Worm (Caenorhabditis elegans): ENCODE measurements around the gene T02H6.3.

T02H6.3 gene

DNA sequence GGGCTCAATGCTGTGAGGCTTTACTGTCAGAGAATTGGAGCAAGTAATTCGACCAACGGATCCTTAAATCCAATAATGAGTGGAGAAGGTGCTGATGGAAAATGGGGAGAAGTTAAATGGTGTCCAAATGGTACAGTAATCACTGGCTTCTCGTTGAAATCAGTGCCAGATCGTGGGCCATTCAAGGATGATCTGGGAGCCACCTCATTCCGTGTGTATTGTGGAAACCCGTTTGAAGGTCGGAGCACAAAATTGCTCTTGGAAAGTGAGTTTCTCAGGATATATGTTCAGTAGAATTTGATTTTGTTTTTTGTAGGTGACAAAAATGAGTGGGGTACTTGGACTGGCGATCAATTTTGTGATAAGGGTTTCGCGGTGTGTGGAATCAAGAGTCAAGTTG lies 15.8 kb upstream of the T02H6.3 start:
- TF ChIP-seq T22C8.4 (GFP tag; IDR thresholded peaks at IDR 0.05) (no peak), ztf-29 (GFP tag; IDR thresholded peaks at IDR 0.05) (no peak)

ce11 chrII:678581-678980 lies 13.1 kb upstream of the T02H6.3 start, which contains the start of gene T02H6.9:
TSS of gene T02H6.9 (plus strand) at chrII:678881.
- TF ChIP-seq klf-2 (GFP tag; conservative IDR thresholded peaks at IDR 0.05): no peak
- TF ChIP-seq med-1 (GFP tag; optimal IDR thresholded peaks at IDR 0.05; ENCODE audit: insufficient read depth): no peak
- TF ChIP-seq flt-1 (GFP tag; IDR thresholded peaks at IDR 0.05): no peak

DNA sequence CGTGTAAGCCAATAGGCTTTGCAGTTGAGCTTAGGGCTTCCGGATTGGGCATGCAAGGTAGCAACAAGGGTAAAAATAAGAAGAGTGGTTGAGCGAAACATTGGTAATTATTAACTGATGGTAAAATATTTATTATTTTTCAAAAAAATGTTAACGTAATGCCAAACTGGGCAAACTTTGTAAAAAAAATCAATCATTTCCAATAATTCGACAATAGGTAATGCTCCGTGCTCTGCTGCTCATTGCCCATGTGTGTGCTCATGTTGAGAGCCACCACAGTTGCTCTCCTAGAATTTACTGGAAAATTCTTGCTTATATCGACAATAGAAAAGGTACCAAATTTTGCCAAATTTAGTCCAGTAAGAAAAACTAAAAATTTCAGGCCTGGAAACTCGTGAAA lies 11.0 kb upstream of the T02H6.3 start, which contains the start of the genes T02H6.10 and T02H6.8:
T02H6.10 (minus strand) TSS at position 101 of the 400 bp plus-strand sequence.
T02H6.8 (plus strand) TSS at position 221 of the 400 bp plus-strand sequence.
- TF ChIP-seq cog-1 (tag; optimal IDR thresholded peaks at IDR 0.05): no peak
- TF ChIP-seq med-1 (GFP tag; optimal IDR thresholded peaks at IDR 0.05; ENCODE audit: insufficient read depth): no peak
- TF ChIP-seq T22C8.4 (GFP tag; IDR thresholded peaks at IDR 0.05): no peak
- TF ChIP-seq ztf-29 (GFP tag; IDR thresholded peaks at IDR 0.05): no peak
- no peak for TF ChIP-seq klf-2 (GFP tag; conservative IDR thresholded peaks at IDR 0.05)
- no peak for TF ChIP-seq ztf-23 (GFP tag; IDR thresholded peaks at IDR 0.05)
- TF ChIP-seq ref-1 (GFP tag; conservative IDR thresholded peaks at IDR 0.05): no peak
- no peak for TF ChIP-seq tab-1 (GFP tag; IDR thresholded peaks at IDR 0.05)
- TF ChIP-seq flt-1 (GFP tag; IDR thresholded peaks at IDR 0.05): no peak

DNA sequence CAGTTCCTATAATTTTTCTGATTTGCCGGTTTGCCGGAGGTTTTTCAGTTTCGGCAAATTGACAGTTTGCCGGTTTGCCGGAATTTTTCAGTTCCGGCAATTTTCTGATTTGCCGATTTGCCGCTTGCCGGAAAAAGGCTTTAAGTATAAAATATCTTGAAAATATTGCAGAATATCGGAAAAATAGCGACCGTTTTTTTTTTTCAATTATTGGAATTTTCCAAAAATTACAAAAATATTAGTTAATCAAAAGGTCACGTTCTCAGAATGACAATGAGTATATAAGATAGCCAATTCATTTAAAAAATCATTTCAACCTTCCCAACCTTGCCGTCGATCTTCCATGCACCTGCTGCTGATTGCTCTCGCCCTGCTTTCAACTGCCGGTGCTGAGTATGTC lies 9.3 kb upstream of the T02H6.3 start, which contains the start of gene T02H6.7:
T02H6.7 (plus strand) TSS at position 301 of the 400 bp plus-strand sequence.
- TF ChIP-seq ztf-29 (GFP tag; IDR thresholded peaks at IDR 0.05): no peak
- TF ChIP-seq flt-1 (GFP tag; IDR thresholded peaks at IDR 0.05): no peak
- TF ChIP-seq ref-1 (GFP tag; conservative IDR thresholded peaks at IDR 0.05): no peak
- TF ChIP-seq tab-1 (GFP tag; IDR thresholded peaks at IDR 0.05): no peak
- TF ChIP-seq klf-2 (GFP tag; conservative IDR thresholded peaks at IDR 0.05): no peak
- TF ChIP-seq cog-1 (tag; optimal IDR thresholded peaks at IDR 0.05): no peak
- no peak for TF ChIP-seq med-1 (GFP tag; optimal IDR thresholded peaks at IDR 0.05; ENCODE audit: insufficient read depth)
- TF ChIP-seq T22C8.4 (GFP tag; IDR thresholded peaks at IDR 0.05): no peak
- TF ChIP-seq ztf-23 (GFP tag; IDR thresholded peaks at IDR 0.05): no peak

ce11 chrII:683467-683866 lies 8.2 kb upstream of the T02H6.3 start, which contains the start of gene T02H6.6:
TSS of gene T02H6.6 (plus strand) at chrII:683767.
- TF ChIP-seq med-1 (GFP tag; optimal IDR thresholded peaks at IDR 0.05; ENCODE audit: insufficient read depth) (no peak), tab-1 (GFP tag; IDR thresholded peaks at IDR 0.05) (no peak), ref-1 (GFP tag; conservative IDR thresholded peaks at IDR 0.05) (no peak), flt-1 (GFP tag; IDR thresholded peaks at IDR 0.05) (no peak), ztf-23 (GFP tag; IDR thresholded peaks at IDR 0.05) (no peak), cog-1 (tag; optimal IDR thresholded peaks at IDR 0.05) (no peak), T22C8.4 (GFP tag; IDR thresholded peaks at IDR 0.05) (no peak), ztf-29 (GFP tag; IDR thresholded peaks at IDR 0.05) (no peak), klf-2 (GFP tag; conservative IDR thresholded peaks at IDR 0.05) (no peak)

DNA sequence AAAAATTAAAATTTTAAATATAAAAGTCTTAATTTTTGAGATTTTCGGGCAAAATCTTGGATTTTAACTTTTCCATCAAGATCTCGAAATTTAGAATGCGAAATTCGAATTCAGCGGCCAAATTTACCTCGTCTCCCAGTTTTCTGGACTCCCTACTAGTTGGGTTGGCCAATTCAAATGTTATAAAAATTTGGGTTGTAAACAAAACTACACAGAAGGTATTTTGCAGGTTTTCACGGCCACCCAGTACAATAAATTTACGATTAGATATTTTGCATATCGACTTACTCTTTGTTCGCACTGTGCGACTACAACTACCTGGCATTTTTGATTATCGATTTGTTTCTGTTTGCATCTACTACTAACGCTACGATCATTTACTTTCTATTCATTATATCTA lies 6.8 kb upstream of the T02H6.3 start, which contains the start of gene T02H6.5:
T02H6.5 (plus strand) TSS at position 301 of the 400 bp plus-strand sequence.
- no peak for TF ChIP-seq ref-1 (GFP tag; conservative IDR thresholded peaks at IDR 0.05)
- TF ChIP-seq ztf-23 (GFP tag; IDR thresholded peaks at IDR 0.05): no peak
- no peak for TF ChIP-seq cog-1 (tag; optimal IDR thresholded peaks at IDR 0.05)
- no peak for TF ChIP-seq tab-1 (GFP tag; IDR thresholded peaks at IDR 0.05)
- TF ChIP-seq ztf-29 (GFP tag; IDR thresholded peaks at IDR 0.05): no peak
- no peak for TF ChIP-seq T22C8.4 (GFP tag; IDR thresholded peaks at IDR 0.05)
- TF ChIP-seq flt-1 (GFP tag; IDR thresholded peaks at IDR 0.05): no peak
- no peak for TF ChIP-seq med-1 (GFP tag; optimal IDR thresholded peaks at IDR 0.05; ENCODE audit: insufficient read depth)
- no peak for TF ChIP-seq klf-2 (GFP tag; conservative IDR thresholded peaks at IDR 0.05)

DNA sequence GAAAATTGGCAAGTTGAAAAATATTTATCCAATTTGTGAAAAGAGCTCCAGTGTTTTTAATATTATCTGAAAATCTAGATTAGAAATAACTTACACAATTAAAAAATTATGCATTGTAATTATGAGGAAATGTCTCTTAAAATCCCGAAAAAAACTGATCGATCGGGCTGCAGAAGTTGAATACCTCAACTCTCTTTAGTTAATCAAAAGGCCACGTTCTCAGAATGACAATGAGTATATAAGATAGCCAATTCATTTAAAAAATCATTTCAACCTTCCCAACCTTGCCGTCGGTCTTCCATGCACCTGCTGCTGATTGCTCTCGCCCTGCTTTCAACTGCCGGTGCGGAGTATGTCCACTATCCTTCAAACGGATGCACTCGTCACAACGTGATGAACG lies 1.9 kb upstream of the T02H6.3 start, which contains the start of gene T02H6.4:
T02H6.4 (plus strand) TSS at position 301 of the 400 bp plus-strand sequence.
- no peak for TF ChIP-seq ztf-29 (GFP tag; IDR thresholded peaks at IDR 0.05)
- TF ChIP-seq T22C8.4 (GFP tag; IDR thresholded peaks at IDR 0.05): no peak
- TF ChIP-seq klf-2 (GFP tag; conservative IDR thresholded peaks at IDR 0.05): no peak
- TF ChIP-seq tab-1 (GFP tag; IDR thresholded peaks at IDR 0.05): no peak
- no peak for TF ChIP-seq ztf-23 (GFP tag; IDR thresholded peaks at IDR 0.05)
- no peak for TF ChIP-seq flt-1 (GFP tag; IDR thresholded peaks at IDR 0.05)
- no peak for TF ChIP-seq cog-1 (tag; optimal IDR thresholded peaks at IDR 0.05)
- TF ChIP-seq ref-1 (GFP tag; conservative IDR thresholded peaks at IDR 0.05): no peak
- TF ChIP-seq med-1 (GFP tag; optimal IDR thresholded peaks at IDR 0.05; ENCODE audit: insufficient read depth): no peak

DNA sequence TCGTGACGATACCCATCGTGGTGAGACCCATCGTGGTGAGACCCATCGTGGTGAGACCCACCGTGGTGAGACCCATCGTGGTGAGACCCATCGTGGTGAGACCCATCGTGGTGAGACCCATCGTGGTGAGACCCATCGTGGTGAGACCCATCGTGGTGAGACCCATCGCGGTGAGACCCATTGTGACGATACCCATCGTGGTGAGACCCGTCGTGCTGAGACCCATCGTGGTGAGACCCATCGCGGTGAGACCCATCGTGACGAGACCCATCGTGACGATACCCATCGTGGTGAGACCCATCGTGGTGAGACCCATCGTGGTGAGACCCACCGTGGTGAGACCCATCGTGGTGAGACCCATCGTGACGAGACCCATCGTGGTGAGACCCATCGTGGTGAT lies 3.4 kb downstream of the T02H6.3 start:
- TF ChIP-seq ztf-23 (GFP tag; IDR thresholded peaks at IDR 0.05) (peak; percentile 41; the same call in 1 of the 2 replicates), ref-1 (GFP tag; conservative IDR thresholded peaks at IDR 0.05) (0 out of 2 replicates have a peak, but pooled peaks have one; percentile 28), tab-1 (GFP tag; IDR thresholded peaks at IDR 0.05) (peak; percentile 80), T22C8.4 (GFP tag; IDR thresholded peaks at IDR 0.05) (peak; percentile 34; the same call in 1 of the 2 replicates)

- peak; percentile 81 for TF ChIP-seq tab-1 (GFP tag; IDR thresholded peaks at IDR 0.05)
- peak; percentile 23; the same call in 1 of the 2 replicates for TF ChIP-seq ztf-29 (GFP tag; IDR thresholded peaks at IDR 0.05)
- peak; percentile 75 for TF ChIP-seq T22C8.4 (GFP tag; IDR thresholded peaks at IDR 0.05)
- peak; percentile 69 for TF ChIP-seq flt-1 (GFP tag; IDR thresholded peaks at IDR 0.05)
- peak; percentile 59 for TF ChIP-seq ref-1 (GFP tag; conservative IDR thresholded peaks at IDR 0.05)
- peak; percentile 66 for TF ChIP-seq klf-2 (GFP tag; conservative IDR thresholded peaks at IDR 0.05)
These were observed 5.3 kb downstream of the T02H6.3 start for ce11 chrII:696776-697532.

- TF ChIP-seq tab-1 (GFP tag; IDR thresholded peaks at IDR 0.05) (0 out of 2 replicates have a peak, but pooled peaks have one; percentile 45), ztf-23 (GFP tag; IDR thresholded peaks at IDR 0.05) (peak; percentile 48; the same call in 1 of the 2 replicates)
These were observed 6.8 kb downstream of the T02H6.3 start for ce11 chrII:698453-698852.

Measured in whole organism, midembryonic.